Worm (Caenorhabditis elegans) whole organism, L2 larva: Measurements from ENCODE around the gene srx-86.

ENCODE experiments used
- C34F6.9 ChIP-seq: fragments of 150-350 bp; optimal IDR thresholded peaks from 2 replicates; lab custom pipeline; 2014; ENCODE audit warnings: missing biosample characterization, missing genetic modification characterization
- F13H6.1 ChIP-seq: sonication (generic microtip); optimal IDR thresholded peaks from 2 replicates; lab custom pipeline; 2016; ENCODE audit warnings: missing genetic modification characterization, missing compliant biosample characterization
- R02D3.7 ChIP-seq: fragments of 150-350 bp; optimal IDR thresholded peaks from 2 replicates; lab custom pipeline; 2014; ENCODE audit warnings: missing biosample characterization, missing genetic modification characterization
- Y55F3AM.14 ChIP-seq: fragments of 200-800 bp; sonication (Bioruptor generic); optimal IDR thresholded peaks from 2 replicates; lab custom pipeline; 2018; ENCODE audit warnings: mild to moderate bottlenecking, missing genetic modification characterization, missing compliant biosample characterization
- ZK546.5 ChIP-seq: sonication (generic microtip); optimal IDR thresholded peaks from 2 replicates; lab custom pipeline; 2017; ENCODE audit warnings: missing biosample characterization, missing genetic modification characterization
- alr-1 ChIP-seq: fragments of 150-350 bp; optimal IDR thresholded peaks from 2 replicates; lab custom pipeline; 2014; ENCODE audit warnings: missing biosample characterization, missing genetic modification characterization
- aly-2 ChIP-seq: fragments of 150-350 bp; optimal IDR thresholded peaks from 2 replicates; lab custom pipeline; 2014; ENCODE audit warnings: missing biosample characterization, missing genetic modification characterization
- ama-1 ChIP-seq: fragments of 150-350 bp; optimal IDR thresholded peaks from 2 replicates; lab custom pipeline; 2018; ENCODE audit warnings: inconsistent platforms
- blmp-1 ChIP-seq: sonication (generic microtip); optimal IDR thresholded peaks from 2 replicates; lab custom pipeline; 2017; ENCODE audit warnings: missing genetic modification characterization, mild to moderate bottlenecking, missing compliant biosample characterization, antibody characterized with exemption, moderate library complexity; ENCODE audit not compliant: insufficient read depth
- ceh-16 ChIP-seq: fragments of 150-350 bp; optimal IDR thresholded peaks from 2 replicates; lab custom pipeline; 2014; ENCODE audit warnings: missing biosample characterization, missing genetic modification characterization
- ceh-82 ChIP-seq: fragments of 150-350 bp; optimal IDR thresholded peaks from 2 replicates; lab custom pipeline; 2014; ENCODE audit warnings: missing biosample characterization, missing genetic modification characterization
- crh-2 ChIP-seq: sonication (generic microtip); optimal IDR thresholded peaks from 2 replicates; lab custom pipeline; 2017; ENCODE audit warnings: missing biosample characterization, missing genetic modification characterization
- dmd-4 ChIP-seq: sonication (generic microtip); optimal IDR thresholded peaks from 2 replicates; lab custom pipeline; 2017; ENCODE audit warnings: missing biosample characterization, missing genetic modification characterization
- egl-27 ChIP-seq: sonication (generic microtip); optimal IDR thresholded peaks from 3 replicates; lab custom pipeline; 2017; ENCODE audit warnings: missing biosample characterization, missing genetic modification reagents, missing genetic modification characterization
- elt-1 ChIP-seq: fragments of 150-350 bp; optimal IDR thresholded peaks from 2 replicates; lab custom pipeline; 2014; ENCODE audit warnings: missing biosample characterization, missing genetic modification characterization
- elt-3 ChIP-seq: sonication (generic microtip); optimal IDR thresholded peaks from 2 replicates; lab custom pipeline; 2017; ENCODE audit warnings: missing biosample characterization, missing genetic modification characterization
- fos-1 ChIP-seq: fragments of 150-350 bp; optimal IDR thresholded peaks from 2 replicates; lab custom pipeline; 2014; ENCODE audit warnings: missing biosample characterization, missing genetic modification characterization
- gmeb-1 ChIP-seq: fragments of 150-350 bp; optimal IDR thresholded peaks from 2 replicates; lab custom pipeline; 2014; ENCODE audit warnings: missing biosample characterization, missing genetic modification characterization
- lin-11 ChIP-seq: fragments of 150-350 bp; sonication (generic microtip); optimal IDR thresholded peaks from 2 replicates; lab custom pipeline; 2014; ENCODE audit warnings: missing biosample characterization, missing genetic modification characterization, inconsistent platforms, mixed read lengths
- lin-13 ChIP-seq: fragments of 150-350 bp; optimal IDR thresholded peaks from 2 replicates; lab custom pipeline; 2014; ENCODE audit warnings: missing biosample characterization, missing genetic modification reagents, missing genetic modification characterization
- lin-39 ChIP-seq: fragments of 150-350 bp; optimal IDR thresholded peaks from 2 replicates; lab custom pipeline; 2014; ENCODE audit warnings: missing biosample characterization, missing genetic modification reagents, missing genetic modification characterization
- lsy-2 ChIP-seq, 2 experiments: fragments of 150-350 bp in 1 of 2; sonication (generic microtip) in 1 of 2; optimal IDR thresholded peaks; 2 replicates each; lab custom pipeline; 2014 to 2017; ENCODE audit warnings: missing biosample characterization in 2 of 2, missing genetic modification characterization in 2 of 2
- mab-5 ChIP-seq: fragments of 150-350 bp; optimal IDR thresholded peaks from 2 replicates; lab custom pipeline; 2014; ENCODE audit warnings: missing biosample characterization, missing genetic modification characterization
- mbf-1 ChIP-seq: sonication (generic microtip); optimal IDR thresholded peaks from 2 replicates; lab custom pipeline; 2017; ENCODE audit warnings: missing biosample characterization, missing genetic modification characterization
- mdl-1 ChIP-seq, 2 experiments: fragments of 150-350 bp in 1 of 2; sonication (generic microtip) in 1 of 2; optimal IDR thresholded peaks; 2 replicates each; lab custom pipeline; 2017; ENCODE audit warnings: missing biosample characterization in 2 of 2, missing genetic modification characterization in 2 of 2
- nhr-10 ChIP-seq: sonication (generic microtip); optimal IDR thresholded peaks from 2 replicates; lab custom pipeline; 2017; ENCODE audit warnings: missing biosample characterization, missing genetic modification characterization
- nhr-11 ChIP-seq: fragments of 150-350 bp; optimal IDR thresholded peaks from 2 replicates; lab custom pipeline; 2014; ENCODE audit warnings: missing biosample characterization, missing genetic modification characterization
- nhr-12 ChIP-seq: fragments of 150-350 bp; optimal IDR thresholded peaks from 2 replicates; lab custom pipeline; 2014; ENCODE audit warnings: missing biosample characterization, missing genetic modification characterization
- nhr-129 ChIP-seq: fragments of 150-350 bp; optimal IDR thresholded peaks from 2 replicates; lab custom pipeline; 2014; ENCODE audit warnings: missing biosample characterization, missing genetic modification characterization
- nhr-21 ChIP-seq: fragments of 150-350 bp; optimal IDR thresholded peaks from 2 replicates; lab custom pipeline; 2014; ENCODE audit warnings: missing biosample characterization, missing genetic modification characterization
- nhr-23 ChIP-seq: fragments of 150-350 bp; optimal IDR thresholded peaks from 2 replicates; lab custom pipeline; 2014; ENCODE audit warnings: missing biosample characterization, missing genetic modification reagents, missing genetic modification characterization
- nhr-237 ChIP-seq: fragments of 150-350 bp; optimal IDR thresholded peaks from 2 replicates; lab custom pipeline; 2014; ENCODE audit warnings: missing biosample characterization, missing genetic modification characterization
- nhr-25 ChIP-seq: fragments of 150-350 bp; sonication (generic microtip); optimal IDR thresholded peaks from 3 replicates; lab custom pipeline; 2014; ENCODE audit warnings: missing biosample characterization, missing genetic modification characterization
- nhr-6 ChIP-seq: fragments of 150-350 bp; optimal IDR thresholded peaks from 2 replicates; lab custom pipeline; 2014; ENCODE audit warnings: missing biosample characterization, missing genetic modification characterization
- nhr-77 ChIP-seq: fragments of 150-350 bp; optimal IDR thresholded peaks from 2 replicates; lab custom pipeline; 2014; ENCODE audit warnings: missing biosample characterization, missing genetic modification characterization
- peb-1 ChIP-seq: fragments of 150-350 bp; optimal IDR thresholded peaks from 2 replicates; lab custom pipeline; 2014; ENCODE audit warnings: missing biosample characterization, missing genetic modification characterization
- sem-4 ChIP-seq: fragments of 150-350 bp; optimal IDR thresholded peaks from 2 replicates; lab custom pipeline; 2014; ENCODE audit warnings: missing biosample characterization, missing genetic modification reagents, missing genetic modification characterization
- skn-1 ChIP-seq: sonication (generic microtip); optimal IDR thresholded peaks from 2 replicates; lab custom pipeline; 2017; ENCODE audit warnings: missing biosample characterization, missing genetic modification characterization
- sma-3 ChIP-seq: sonication (generic microtip); optimal IDR thresholded peaks from 2 replicates; lab custom pipeline; 2016; ENCODE audit warnings: missing genetic modification reagents, missing genetic modification characterization, missing compliant biosample characterization
- sma-9 ChIP-seq, 2 experiments: fragments of 150-350 bp in 1 of 2; sonication (generic microtip) in 1 of 2; optimal IDR thresholded peaks; 2 replicates each; lab custom pipeline; 2014 to 2016; ENCODE audit warnings: missing genetic modification characterization in 2 of 2, mild to moderate bottlenecking in 1 of 2, missing biosample characterization in 1 of 2, missing compliant biosample characterization in 1 of 2, missing genetic modification reagents in 1 of 2, moderate library complexity in 1 of 2
- snpc-4 ChIP-seq: fragments of 150-350 bp; optimal IDR thresholded peaks from 2 replicates; lab custom pipeline; 2014; ENCODE audit warnings: missing biosample characterization, missing genetic modification characterization
- unc-39 ChIP-seq: fragments of 150-350 bp; optimal IDR thresholded peaks from 2 replicates; lab custom pipeline; 2014; ENCODE audit warnings: missing biosample characterization, missing genetic modification characterization
- unc-55 ChIP-seq: fragments of 150-350 bp; sonication (generic microtip); optimal IDR thresholded peaks from 3 replicates; lab custom pipeline; 2014; ENCODE audit warnings: missing biosample characterization, missing genetic modification reagents, missing genetic modification characterization
- unc-62 ChIP-seq: fragments of 150-350 bp; optimal IDR thresholded peaks from 2 replicates; lab custom pipeline; 2014; ENCODE audit warnings: missing biosample characterization, missing genetic modification reagents, missing genetic modification characterization
- zag-1 ChIP-seq: fragments of 150-350 bp; optimal IDR thresholded peaks from 2 replicates; lab custom pipeline; 2014; ENCODE audit warnings: missing biosample characterization, missing genetic modification characterization
- ztf-1 ChIP-seq: fragments of 200-800 bp; sonication (Bioruptor generic); conservative IDR thresholded peaks from 2 replicates; pipeline ENCODE4 v1.3.6; 2022; ENCODE audit warnings: missing genetic modification characterization, missing compliant biosample characterization
- ztf-11 ChIP-seq: sonication (generic microtip); optimal IDR thresholded peaks from 2 replicates; lab custom pipeline; 2017; ENCODE audit warnings: missing biosample characterization, missing genetic modification characterization
- ztf-4 ChIP-seq: fragments of 150-350 bp; optimal IDR thresholded peaks from 2 replicates; lab custom pipeline; 2014; ENCODE audit warnings: missing biosample characterization, missing genetic modification characterization

Gene srx-86

ce11 chrV:11531831-11532534, 30.8 kb upstream of the srx-86 start:
- TF ChIP-seq sma-9 (GFP tag; optimal IDR thresholded peaks at IDR 0.05; lab: Kevin White, UChicago) (peak; percentile 97), sma-9 (tag; optimal IDR thresholded peaks at IDR 0.05; lab: Kevin White, UChicago) (no peak), mab-5 (tag; lab: Kevin White, UChicago) (peak; percentile 19), aly-2 (tag; lab: Kevin White, UChicago) (no peak), Y55F3AM.14 (peak; percentile 73), F13H6.1 (tag; lab: Kevin White, UChicago) (peak; percentile 96), lin-11 (tag; lab: Kevin White, UChicago) (no peak), nhr-12 (no peak), elt-1 (no peak), mbf-1 (no peak), peb-1 (tag; lab: Kevin White, UChicago) (no peak), skn-1 (tag; lab: Kevin White, UChicago) (no peak), blmp-1 (tag; lab: Kevin White, UChicago) (peak; percentile 96), sem-4 (tag; lab: Kevin White, UChicago) (peak; percentile 82), C34F6.9 (tag; lab: Kevin White, UChicago) (peak; percentile 65), lin-39 (tag; lab: Kevin White, UChicago) (no peak), nhr-6 (tag; lab: Kevin White, UChicago) (peak; percentile 73), nhr-11 (tag; lab: Kevin White, UChicago) (no peak), fos-1 (tag; lab: Kevin White, UChicago) (peak; percentile 94), nhr-77 (tag; lab: Kevin White, UChicago) (no peak), ztf-4 (tag; lab: Kevin White, UChicago) (peak; percentile 38), ceh-82 (tag; lab: Kevin White, UChicago) (no peak), nhr-23 (tag; lab: Kevin White, UChicago) (no peak), elt-3 (tag; lab: Kevin White, UChicago) (no peak), nhr-129 (tag; lab: Kevin White, UChicago) (peak; percentile 90), unc-55 (no peak), unc-62 (GFP tag; lab: Kevin White, UChicago) (no peak), dmd-4 (tag; lab: Kevin White, UChicago) (no peak), snpc-4 (tag; lab: Kevin White, UChicago) (no peak), nhr-237 (tag; lab: Kevin White, UChicago) (no peak), lsy-2 (tag; optimal IDR thresholded peaks at IDR 0.05; lab: Kevin White, UChicago) (peak; percentile 13 to 80), crh-2 (tag; lab: Kevin White, UChicago) (peak; percentile 80), ZK546.5 (tag; lab: Kevin White, UChicago) (no peak), zag-1 (tag; lab: Kevin White, UChicago) (no peak), nhr-25 (tag; lab: Kevin White, UChicago) (peak; percentile 95), ztf-1 (GFP tag; lab: Robert Waterston, UW) (no peak), nhr-10 (no peak), alr-1 (tag; lab: Kevin White, UChicago) (no peak), ztf-11 (no peak), ama-1 (lab: Kevin White, UChicago) (no peak), egl-27 (peak; percentile 77), ceh-16 (tag; lab: Kevin White, UChicago) (no peak), lin-13 (GFP tag; lab: Kevin White, UChicago) (peak; percentile 76), sma-3 (GFP tag; lab: Kevin White, UChicago) (peak; percentile 91), R02D3.7 (tag; lab: Kevin White, UChicago) (no peak), unc-39 (tag; lab: Kevin White, UChicago) (no peak), nhr-21 (peak; percentile 77), gmeb-1 (peak; percentile 55), mdl-1 (tag; optimal IDR thresholded peaks at IDR 0.05; lab: Kevin White, UChicago) (peak; percentile 46 to 83)
